Worm (Caenorhabditis elegans): ENCODE results near the gene Y37B11A.3.

- TF ChIP-seq ceh-13 (GFP tag; optimal IDR thresholded peaks at IDR 0.05), result no peak
- TF ChIP-seq ama-1 (optimal IDR thresholded peaks at IDR 0.05), result no peak
- no peak for TF ChIP-seq aly-1 (tag; optimal IDR thresholded peaks at IDR 0.05)
- TF ChIP-seq tbx-37 (GFP tag; conservative IDR thresholded peaks at IDR 0.05), result no peak
- no peak for TF ChIP-seq hmbx-1 (tag; optimal IDR thresholded peaks at IDR 0.05)
- no peak for TF ChIP-seq ceh-36 (tag; optimal IDR thresholded peaks at IDR 0.05)
- no peak for TF ChIP-seq ets-7 (tag; optimal IDR thresholded peaks at IDR 0.05)
- no peak for TF ChIP-seq pes-1 (GFP tag; IDR thresholded peaks at IDR 0.05)
These were observed 42.9 kb upstream of the Y37B11A.3 start for ce11 chrIII:5828065-5828464.

Measured in whole organism, early embryonic.